Worm (Caenorhabditis elegans) whole organism, L4 larva: ENCODE measurements around the gene C05C8.7.

ENCODE experiments used
- F10B5.3 ChIP-seq: sonication (generic microtip); optimal IDR thresholded peaks from 2 replicates; lab custom pipeline; 2016; ENCODE audit warnings: mild to moderate bottlenecking, missing genetic modification characterization, missing compliant biosample characterization
- F37D6.2 ChIP-seq: sonication (generic microtip); optimal IDR thresholded peaks from 2 replicates; lab custom pipeline; 2016; ENCODE audit warnings: mild to moderate bottlenecking, missing genetic modification characterization, missing compliant biosample characterization
- T26A8.4 ChIP-seq: fragments of 200-800 bp; sonication (Bioruptor generic); IDR thresholded peaks from 2 replicates; pipeline ENCODE4 v1.3.6; 2022; ENCODE audit warnings: missing genetic modification characterization, missing compliant biosample characterization
- Y105C5A.15 ChIP-seq: fragments of 200-800 bp; sonication (Bioruptor generic); IDR thresholded peaks from 2 replicates; pipeline ENCODE4 v1.3.6; 2022; ENCODE audit warnings: missing genetic modification characterization, missing compliant biosample characterization
- ZK337.2 ChIP-seq: fragments of 200-800 bp; sonication (Bioruptor generic); IDR thresholded peaks from 2 replicates; pipeline ENCODE4 v1.3.6; 2022; ENCODE audit warnings: missing genetic modification reagents, missing genetic modification characterization, missing compliant biosample characterization
- aha-1 ChIP-seq: fragments of 150-350 bp; peaks from one replicate; lab custom pipeline; 2014; ENCODE audit warnings: missing biosample characterization, missing genetic modification characterization
- arid-1 ChIP-seq: fragments of 200-800 bp; sonication (Bioruptor generic); conservative IDR thresholded peaks from 2 replicates; pipeline ENCODE4 v1.3.6; 2022; ENCODE audit warnings: missing genetic modification reagents, missing genetic modification characterization, missing compliant biosample characterization
- ceh-28 ChIP-seq: fragments of 150-350 bp; optimal IDR thresholded peaks from 2 replicates; lab custom pipeline; 2014; ENCODE audit warnings: missing biosample characterization, missing genetic modification reagents, missing genetic modification characterization
- ceh-32 ChIP-seq: sonication (generic microtip); optimal IDR thresholded peaks from 2 replicates; lab custom pipeline; 2016; ENCODE audit warnings: mild to moderate bottlenecking, missing genetic modification characterization, missing compliant biosample characterization; ENCODE audit not compliant: poor library complexity
- ceh-44 ChIP-seq: fragments of 200-800 bp; sonication (Bioruptor generic); IDR thresholded peaks from 2 replicates; pipeline ENCODE4 v1.3.6; 2022; ENCODE audit warnings: missing genetic modification reagents, missing genetic modification characterization, missing compliant biosample characterization
- dmd-9 ChIP-seq: fragments of 200-800 bp; sonication (Bioruptor generic); IDR thresholded peaks from 2 replicates; pipeline ENCODE4 v1.3.6; 2022; ENCODE audit warnings: missing genetic modification reagents, missing genetic modification characterization, missing compliant biosample characterization
- dpl-1 ChIP-seq: fragments of 150-350 bp; optimal IDR thresholded peaks from 2 replicates; lab custom pipeline; 2014; ENCODE audit warnings: missing biosample characterization, missing genetic modification reagents, missing genetic modification characterization
- duxl-1 ChIP-seq: sonication (generic microtip); optimal IDR thresholded peaks from 2 replicates; lab custom pipeline; 2016; ENCODE audit warnings: mild to moderate bottlenecking, missing genetic modification characterization, moderate library complexity, missing compliant biosample characterization; ENCODE audit not compliant: poor library complexity
- egl-43 ChIP-seq: fragments of 200-800 bp; sonication (Bioruptor generic); IDR thresholded peaks from 2 replicates; pipeline ENCODE4 v1.3.6; 2022; ENCODE audit warnings: missing genetic modification reagents, missing genetic modification characterization, missing compliant biosample characterization
- hlh-11 ChIP-seq: fragments of 200-800 bp; sonication (Bioruptor generic); optimal IDR thresholded peaks from 2 replicates; lab custom pipeline; 2018; ENCODE audit warnings: mild to moderate bottlenecking, missing genetic modification characterization, missing compliant biosample characterization
- jun-1 ChIP-seq: fragments of 150-350 bp; optimal IDR thresholded peaks from 2 replicates; lab custom pipeline; 2014; ENCODE audit warnings: missing biosample characterization, missing genetic modification reagents, missing genetic modification characterization
- lim-7 ChIP-seq: fragments of 200-800 bp; sonication (Bioruptor generic); IDR thresholded peaks from 2 replicates; pipeline ENCODE4 v1.3.6; 2022; ENCODE audit warnings: missing genetic modification characterization, missing compliant biosample characterization
- lin-1 ChIP-seq: fragments of 200-800 bp; sonication (Bioruptor generic); IDR thresholded peaks from 2 replicates; pipeline ENCODE4 v1.3.6; 2022; ENCODE audit warnings: missing genetic modification reagents, missing genetic modification characterization, missing compliant biosample characterization
- lin-13 ChIP-seq: fragments of 150-350 bp; optimal IDR thresholded peaks from 2 replicates; lab custom pipeline; 2014; ENCODE audit warnings: missing biosample characterization, missing genetic modification reagents, missing genetic modification characterization
- lin-38 ChIP-seq: fragments of 200-800 bp; sonication (Bioruptor generic); IDR thresholded peaks from 2 replicates; pipeline ENCODE4 v1.3.6; 2022; ENCODE audit warnings: missing genetic modification reagents, missing genetic modification characterization, missing compliant biosample characterization
- lin-39 ChIP-seq: fragments of 150-350 bp; optimal IDR thresholded peaks from 2 replicates; lab custom pipeline; 2014; ENCODE audit warnings: missing biosample characterization, missing genetic modification reagents, missing genetic modification characterization
- lsy-2 ChIP-seq, 2 experiments: fragments of 150-350 bp in 1 of 2; sonication (generic microtip) in 1 of 2; optimal IDR thresholded peaks; 2 replicates each; lab custom pipeline; 2014 to 2017; ENCODE audit warnings: missing biosample characterization in 2 of 2, missing genetic modification characterization in 2 of 2
- mdl-1 ChIP-seq, 2 experiments: fragments of 150-350 bp in 1 of 2; sonication (generic microtip) in 1 of 2; optimal IDR thresholded peaks; 2 replicates each; lab custom pipeline; 2014 to 2017; ENCODE audit warnings: missing biosample characterization in 2 of 2, missing genetic modification characterization in 2 of 2
- mdt-29 ChIP-seq: fragments of 200-800 bp; sonication (Bioruptor generic); IDR thresholded peaks from 2 replicates; pipeline ENCODE4 v1.3.6; 2022; ENCODE audit warnings: missing genetic modification reagents, missing genetic modification characterization, missing compliant biosample characterization
- mxl-2 ChIP-seq: fragments of 200-800 bp; sonication (Bioruptor generic); conservative IDR thresholded peaks from 2 replicates; pipeline ENCODE4 v1.3.6; 2022; ENCODE audit warnings: missing genetic modification reagents, missing genetic modification characterization, missing compliant biosample characterization
- mxl-3 ChIP-seq: fragments of 200-800 bp; sonication (Bioruptor generic); optimal IDR thresholded peaks from 2 replicates; lab custom pipeline; 2018; ENCODE audit warnings: mild to moderate bottlenecking, missing genetic modification characterization, missing compliant biosample characterization
- nhr-237 ChIP-seq: sonication (generic microtip); optimal IDR thresholded peaks from 2 replicates; lab custom pipeline; 2017; ENCODE audit warnings: missing biosample characterization, missing genetic modification characterization
- nhr-25 ChIP-seq: sonication (generic microtip); optimal IDR thresholded peaks from 2 replicates; lab custom pipeline; 2017; ENCODE audit warnings: missing genetic modification characterization, mild to moderate bottlenecking, missing compliant biosample characterization, antibody characterized with exemption, moderate library complexity, borderline replicate concordance; ENCODE audit not compliant: insufficient read depth
- nhr-42 ChIP-seq: fragments of 200-800 bp; sonication (Bioruptor generic); IDR thresholded peaks from 2 replicates; pipeline ENCODE4 v1.3.6; 2022; ENCODE audit warnings: missing genetic modification characterization, missing compliant biosample characterization
- nhr-48 ChIP-seq: sonication (generic microtip); optimal IDR thresholded peaks from 2 replicates; lab custom pipeline; 2016; ENCODE audit warnings: mild to moderate bottlenecking, missing genetic modification characterization, missing compliant biosample characterization
- nhr-6 ChIP-seq: fragments of 150-350 bp; optimal IDR thresholded peaks from 2 replicates; lab custom pipeline; 2014; ENCODE audit warnings: missing biosample characterization, missing genetic modification characterization
- pha-4 ChIP-seq, 2 experiments: fragments of 150-350 bp in 1 of 2; fragments of 200-800 bp in 1 of 2; sonication (Bioruptor generic) in 1 of 2; IDR thresholded peaks in 1 of 2; optimal IDR thresholded peaks in 1 of 2; 2 replicates each; pipeline versions ENCODE4 v1.3.6 to Lab custom; 2014 to 2022; ENCODE audit warnings: missing genetic modification characterization in 2 of 2, missing genetic modification reagents in 2 of 2, missing biosample characterization in 1 of 2, missing compliant biosample characterization in 1 of 2
- php-3 ChIP-seq: fragments of 200-800 bp; sonication (Bioruptor generic); IDR thresholded peaks from 2 replicates; pipeline ENCODE4 v1.3.6; 2022; ENCODE audit warnings: missing genetic modification reagents, missing genetic modification characterization, missing compliant biosample characterization
- pqm-1 ChIP-seq: sonication (generic microtip); optimal IDR thresholded peaks from 2 replicates; lab custom pipeline; 2017; ENCODE audit warnings: missing biosample characterization, missing genetic modification characterization
- saeg-2 ChIP-seq: fragments of 200-800 bp; sonication (Bioruptor generic); IDR thresholded peaks from 2 replicates; pipeline ENCODE4 v1.3.6; 2022; ENCODE audit warnings: missing genetic modification reagents, missing genetic modification characterization, missing compliant biosample characterization
- sdz-12 ChIP-seq: fragments of 200-800 bp; sonication (Bioruptor generic); optimal IDR thresholded peaks from 2 replicates; lab custom pipeline; 2018; ENCODE audit warnings: mild to moderate bottlenecking, missing genetic modification characterization, missing compliant biosample characterization
- skn-1 ChIP-seq: fragments of 150-350 bp; optimal IDR thresholded peaks from 2 replicates; lab custom pipeline; 2014; ENCODE audit warnings: missing biosample characterization, missing genetic modification characterization
- snpc-1.2 ChIP-seq: fragments of 200-800 bp; sonication (Bioruptor generic); IDR thresholded peaks from 2 replicates; pipeline ENCODE4 v1.3.6; 2022; ENCODE audit warnings: missing genetic modification reagents, missing genetic modification characterization, missing compliant biosample characterization
- snpc-4 ChIP-seq: fragments of 150-350 bp; optimal IDR thresholded peaks from 2 replicates; lab custom pipeline; 2014; ENCODE audit warnings: missing biosample characterization, missing genetic modification characterization
- spr-3 ChIP-seq: fragments of 200-800 bp; sonication (Bioruptor generic); optimal IDR thresholded peaks from 2 replicates; lab custom pipeline; 2018; ENCODE audit warnings: mild to moderate bottlenecking, missing genetic modification characterization, missing compliant biosample characterization
- tra-1 ChIP-seq: fragments of 200-800 bp; sonication (Bioruptor generic); IDR thresholded peaks from 2 replicates; pipeline ENCODE4 v1.3.6; 2022; ENCODE audit warnings: missing genetic modification reagents, missing genetic modification characterization, missing compliant biosample characterization
- unc-62 ChIP-seq, 3 experiments: fragments of 150-350 bp in 1 of 3; sonication (generic microtip); optimal IDR thresholded peaks in 2 of 3; peaks in 1 of 3; 1 replicate in 1 of 3; 2 replicates in 2 of 3; lab custom pipeline; 2014 to 2017; ENCODE audit warnings: missing biosample characterization in 3 of 3, missing genetic modification characterization in 3 of 3, missing genetic modification reagents in 3 of 3, missing genotype in 1 of 3
- vab-7 ChIP-seq: fragments of 200-800 bp; sonication (Bioruptor generic); IDR thresholded peaks from 2 replicates; pipeline ENCODE4 v1.3.6; 2022; ENCODE audit warnings: missing genetic modification reagents, missing genetic modification characterization, missing compliant biosample characterization
- zag-1 ChIP-seq: fragments of 150-350 bp; optimal IDR thresholded peaks from 2 replicates; lab custom pipeline; 2014; ENCODE audit warnings: missing biosample characterization, missing genetic modification characterization
- zfp-3 ChIP-seq: fragments of 200-800 bp; sonication (Bioruptor generic); conservative IDR thresholded peaks from 2 replicates; pipeline ENCODE4 v1.3.6; 2022; ENCODE audit warnings: missing genetic modification reagents, missing genetic modification characterization, missing compliant biosample characterization
- zip-2 ChIP-seq: fragments of 150-350 bp; optimal IDR thresholded peaks from 2 replicates; lab custom pipeline; 2014; ENCODE audit warnings: missing biosample characterization, missing genetic modification characterization

C05C8.7 gene

ce11 chrV:7198403-7198802 is 48.4 kb downstream of the C05C8.7 start (continued):
- TF ChIP-seq zag-1 (tag; lab: Kevin White, UChicago): no peak
- peak; percentile 71 for TF ChIP-seq hlh-11
- peak in 1 of 2 experiments; percentile 21 for TF ChIP-seq lsy-2 (tag; optimal IDR thresholded peaks at IDR 0.05; lab: Kevin White, UChicago)
- peak; percentile 5 for TF ChIP-seq sdz-12 (GFP tag; lab: Kevin White, UChicago)
- peak; percentile 63 for TF ChIP-seq pqm-1
- TF ChIP-seq php-3 (GFP tag; lab: Robert Waterston, UW): peak; percentile 58
- TF ChIP-seq unc-62 (GFP tag; optimal IDR thresholded peaks at IDR 0.05 in 1 of 2; lab: Kevin White, UChicago): peak in 1 of 2 experiments; percentile 72
- no peak for TF ChIP-seq unc-62 (tag; optimal IDR thresholded peaks at IDR 0.05; lab: Kevin White, UChicago)
- no peak for TF ChIP-seq ZK337.2 (GFP tag; lab: Robert Waterston, UW)
- TF ChIP-seq lin-38 (GFP tag; lab: Robert Waterston, UW): peak; percentile 51; the same call in 1 of the 2 replicates
- TF ChIP-seq arid-1 (GFP tag; lab: Robert Waterston, UW): peak; percentile 59; the same call in 1 of the 2 replicates

- TF ChIP-seq lin-39 (tag; lab: Kevin White, UChicago) (no peak), lim-7 (GFP tag; lab: Robert Waterston, UW) (0 out of 2 replicates have a peak, but pooled peaks have one; percentile 49), F37D6.2 (tag; lab: Kevin White, UChicago) (no peak), vab-7 (GFP tag; lab: Robert Waterston, UW) (no peak), egl-43 (GFP tag; lab: Robert Waterston, UW) (no peak), ceh-44 (no peak), duxl-1 (tag; lab: Kevin White, UChicago) (no peak), saeg-2 (no peak), nhr-42 (GFP tag; lab: Robert Waterston, UW) (0 out of 2 replicates have a peak, but pooled peaks have one; percentile 20), skn-1 (no peak)
- TF ChIP-seq, all 104 proteins: peak for 2
Observed at ce11 chrV:7197036-7197435, 49.8 kb downstream of the C05C8.7 start.

ce11 chrV:7196498-7196966 is 50.3 kb downstream of the C05C8.7 start, which contains the start of gene F09G2.2:
Gene F09G2.2, plus strand, starts transcription at chrV:7196916.
- TF ChIP-seq F10B5.3 (tag; lab: Kevin White, UChicago) (no peak), mdl-1 (tag; optimal IDR thresholded peaks at IDR 0.05; lab: Kevin White, UChicago) (peak in 1 of 2 experiments; percentile 65), nhr-25 (peak; percentile 88), snpc-1.2 (peak; percentile 53; the same call in 1 of the 2 replicates), dmd-9 (0 out of 2 replicates have a peak, but pooled peaks have one; percentile 45), hlh-11 (peak; percentile 94), mdt-29 (GFP tag; lab: Robert Waterston, UW) (0 out of 2 replicates have a peak, but pooled peaks have one; percentile 30), mxl-2 (GFP tag; lab: Robert Waterston, UW) (0 out of 2 replicates have a peak, but pooled peaks have one; percentile 36), T26A8.4 (GFP tag; lab: Robert Waterston, UW) (peak; percentile 91), lin-1 (GFP tag; lab: Robert Waterston, UW) (peak; percentile 65), lin-13 (GFP tag; lab: Kevin White, UChicago) (peak; percentile 90), php-3 (GFP tag; lab: Robert Waterston, UW) (peak; percentile 46; the same call in 1 of the 2 replicates), nhr-6 (tag; lab: Kevin White, UChicago) (peak; percentile 83), snpc-4 (tag; lab: Kevin White, UChicago) (peak; percentile 24), dpl-1 (peak; percentile 94), Y105C5A.15 (GFP tag; lab: Robert Waterston, UW) (no peak), spr-3 (peak; percentile 46), zip-2 (tag; lab: Kevin White, UChicago) (peak; percentile 49), ceh-28 (tag; lab: Kevin White, UChicago) (no peak), nhr-237 (tag; lab: Kevin White, UChicago) (no peak), mxl-3 (GFP tag; lab: Kevin White, UChicago) (peak; percentile 43), jun-1 (tag; lab: Kevin White, UChicago) (peak; percentile 76), lin-38 (GFP tag; lab: Robert Waterston, UW) (peak; percentile 87), tra-1 (GFP tag; lab: Robert Waterston, UW) (peak; percentile 89), zfp-3 (GFP tag; lab: Robert Waterston, UW) (peak; percentile 72), pha-4 (GFP tag; IDR thresholded peaks at IDR 0.05; lab: Robert Waterston, UW) (peak; percentile 78; the same call in 1 of the 2 replicates), pha-4 (tag; optimal IDR thresholded peaks at IDR 0.05; lab: Kevin White, UChicago) (no peak), aha-1 (peak; percentile 99), nhr-48 (tag; lab: Kevin White, UChicago) (peak; percentile 79), ceh-32 (tag; lab: Kevin White, UChicago) (no peak)
